Worm (Caenorhabditis elegans) whole organism, L4/young adult: ENCODE data around the gene hmg-12.

Source experiments
- W03F9.2 ChIP-seq: fragments of 150-350 bp; optimal IDR thresholded peaks from 2 replicates; lab custom pipeline; 2014; ENCODE audit warnings: missing biosample characterization, missing genetic modification characterization
- dao-5 ChIP-seq: sonication (generic microtip); optimal IDR thresholded peaks from 2 replicates; lab custom pipeline; 2016; ENCODE audit warnings: missing genotype, missing genetic modification characterization, moderate library complexity, missing compliant biosample characterization
- him-1 ChIP-seq: sonication (generic microtip); optimal IDR thresholded peaks from 2 replicates; lab custom pipeline; 2016; ENCODE audit warnings: missing genotype, missing genetic modification reagents, missing genetic modification characterization, missing compliant biosample characterization

The hmg-12 gene

ce11 chrII:11915770-11916554 lies at the start of gene hmg-12, which contains the start of gene vps-15:
hmg-12 (plus strand) TSS chrII:11916513.
vps-15 (minus strand) TSS chrII:11915852.
- no peak for TF ChIP-seq him-1 (tag; lab: Kevin White, UChicago)
- peak; percentile 47 for TF ChIP-seq W03F9.2
- TF ChIP-seq dao-5 (tag; lab: Kevin White, UChicago): no peak

- TF ChIP-seq dao-5 (tag; lab: Kevin White, UChicago) (no peak), W03F9.2 (no peak), him-1 (tag; lab: Kevin White, UChicago) (no peak)
These were observed 48.1 kb upstream of the hmg-12 start, which contains the start of gene col-84 for ce11 chrII:11868234-11868633. col-84 (plus strand) TSS chrII:11868534.

- TF ChIP-seq W03F9.2 (no peak), him-1 (tag; lab: Kevin White, UChicago) (no peak), dao-5 (tag; lab: Kevin White, UChicago) (no peak)
These were observed 47.4 kb upstream of the hmg-12 start for ce11 chrII:11868893-11869292.

- TF ChIP-seq W03F9.2 (peak; percentile 88), him-1 (tag; lab: Kevin White, UChicago) (peak; percentile 74), dao-5 (tag; lab: Kevin White, UChicago) (no peak)
These were observed 41.6 kb upstream of the hmg-12 start, which contains the start of the genes npp-3 and top-2 for ce11 chrII:11874674-11875198. npp-3 (minus strand) TSS chrII:11874788. top-2 (plus strand) TSS chrII:11875148.

ce11 chrII:11879784-11880183 lies 36.5 kb upstream of the hmg-12 start:
- no peak for TF ChIP-seq dao-5 (tag; lab: Kevin White, UChicago)
- no peak for TF ChIP-seq him-1 (tag; lab: Kevin White, UChicago)
- TF ChIP-seq W03F9.2: no peak

ce11 chrII:11880456-11881353 lies 35.6 kb upstream of the hmg-12 start:
- TF ChIP-seq him-1 (tag; lab: Kevin White, UChicago) (no peak), W03F9.2 (no peak), dao-5 (tag; lab: Kevin White, UChicago) (no peak)

ce11 chrII:11883648-11884047 lies 32.7 kb upstream of the hmg-12 start, which contains the start of gene ZK930.6:
ZK930.6 (plus strand) TSS chrII:11883948.
- TF ChIP-seq him-1 (tag; lab: Kevin White, UChicago): no peak
- no peak for TF ChIP-seq W03F9.2
- no peak for TF ChIP-seq dao-5 (tag; lab: Kevin White, UChicago)

ce11 chrII:11887724-11888123 lies 28.6 kb upstream of the hmg-12 start:
- TF ChIP-seq W03F9.2: no peak
- TF ChIP-seq dao-5 (tag; lab: Kevin White, UChicago): no peak
- TF ChIP-seq him-1 (tag; lab: Kevin White, UChicago): no peak

ce11 chrII:11888150-11888549 lies 28.2 kb upstream of the hmg-12 start:
- no peak for TF ChIP-seq dao-5 (tag; lab: Kevin White, UChicago)
- TF ChIP-seq W03F9.2: no peak
- no peak for TF ChIP-seq him-1 (tag; lab: Kevin White, UChicago)

- no peak for TF ChIP-seq dao-5 (tag; lab: Kevin White, UChicago)
- TF ChIP-seq W03F9.2: no peak
- TF ChIP-seq him-1 (tag; lab: Kevin White, UChicago): no peak
These were observed 26.8 kb upstream of the hmg-12 start for ce11 chrII:11889420-11890075.

ce11 chrII:11890596-11890995 lies 25.7 kb upstream of the hmg-12 start:
- TF ChIP-seq W03F9.2 (no peak), dao-5 (tag; lab: Kevin White, UChicago) (no peak), him-1 (tag; lab: Kevin White, UChicago) (no peak)

- TF ChIP-seq W03F9.2 (no peak), him-1 (tag; lab: Kevin White, UChicago) (no peak), dao-5 (tag; lab: Kevin White, UChicago) (no peak)
These were observed 23.0 kb upstream of the hmg-12 start, which contains the start of gene ZK930.2 for ce11 chrII:11893323-11893722. ZK930.2 (minus strand) TSS chrII:11893423.

- TF ChIP-seq him-1 (tag; lab: Kevin White, UChicago): no peak
- TF ChIP-seq W03F9.2: no peak
- TF ChIP-seq dao-5 (tag; lab: Kevin White, UChicago): no peak
These were observed 16.6 kb upstream of the hmg-12 start for ce11 chrII:11899761-11900160.
